Fruit fly (Drosophila melanogaster): Measurements from ENCODE around the gene CG16890.

CG16890 gene

DNA sequence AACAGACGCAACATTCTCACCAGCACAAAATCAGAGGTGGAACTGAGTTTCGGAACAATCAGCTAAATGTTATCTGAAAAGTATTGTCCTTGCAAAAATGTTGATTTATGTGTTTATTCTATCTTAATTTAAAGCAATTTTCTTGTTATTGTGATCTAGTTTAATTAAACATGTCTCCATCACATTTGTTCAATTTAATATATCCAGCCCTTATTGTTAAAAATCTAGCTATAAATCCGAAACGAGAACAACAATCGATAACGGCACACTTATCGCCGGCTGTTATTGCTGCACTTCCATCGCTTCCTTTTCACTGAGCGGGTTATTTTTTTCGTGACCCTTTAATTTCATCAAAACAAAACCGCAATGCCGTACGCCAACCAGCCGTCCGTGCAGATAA, 48.9 kb upstream of the CG16890 start, which contains the start of the genes GatC, PolG2 and Polr2C (continued):
- TF ChIP-seq CG8944 (GFP tag; optimal IDR thresholded peaks at IDR 0.05) (peak; percentile 43), lola (GFP tag; optimal IDR thresholded peaks at IDR 0.05) (peak in 1 of 3 experiments; percentile 39), CG18599 (GFP tag; optimal IDR thresholded peaks at IDR 0.05) (no peak), Kr (GFP tag; optimal IDR thresholded peaks at IDR 0.05) (peak; percentile 83), CG14050 (GFP tag; IDR thresholded peaks at IDR 0.05) (no peak), zf30C (GFP tag; optimal IDR thresholded peaks at IDR 0.05) (no peak), CG3281 (GFP tag; optimal IDR thresholded peaks at IDR 0.05) (no peak), CG3726 (GFP tag; IDR thresholded peaks at IDR 0.05) (no peak), unpg (GFP tag; optimal IDR thresholded peaks at IDR 0.05) (no peak), CG11504 (tag; optimal IDR thresholded peaks at IDR 0.05) (no peak), CG12155 (GFP tag; optimal IDR thresholded peaks at IDR 0.05) (peak; percentile 25), bsh (GFP tag; optimal IDR thresholded peaks at IDR 0.05) (peak in 1 of 2 experiments; percentile 23), danr (GFP tag; IDR thresholded peaks at IDR 0.05) (no peak), CG15479 (GFP tag; optimal IDR thresholded peaks at IDR 0.05) (no peak), lmd (GFP tag; IDR thresholded peaks at IDR 0.05) (peak; percentile 41; the same call in 1 of the 2 replicates), CG12104 (GFP tag; optimal IDR thresholded peaks at IDR 0.05) (no peak), Lhr (GFP tag; optimal IDR thresholded peaks at IDR 0.05) (peak; percentile 26), sd (tag; optimal IDR thresholded peaks at IDR 0.05) (no peak), zfh1 (GFP tag; IDR thresholded peaks at IDR 0.05) (peak; percentile 52; the same call in 1 of the 3 replicates), sqz (GFP tag; optimal IDR thresholded peaks at IDR 0.05) (no peak), CG2120 (GFP tag; optimal IDR thresholded peaks at IDR 0.05) (peak; percentile 70), CTCF (GFP tag; optimal IDR thresholded peaks at IDR 0.05) (no peak), TFAM (GFP tag; optimal IDR thresholded peaks at IDR 0.05) (no peak), CG2875 (GFP tag; optimal IDR thresholded peaks at IDR 0.05) (no peak), Dll (GFP tag; IDR thresholded peaks at IDR 0.05; ENCODE audit: partially characterized antibody) (peak; percentile 80), CG16863 (GFP tag; optimal IDR thresholded peaks at IDR 0.05) (peak; percentile 38), CG4854 (GFP tag; optimal IDR thresholded peaks at IDR 0.05) (peak; percentile 2), hb (GFP tag; IDR thresholded peaks at IDR 0.05; ENCODE audit: partially characterized antibody) (peak; percentile 67; the same call in 2 of the 3 replicates), CG7839 (tag; optimal IDR thresholded peaks at IDR 0.05) (no peak), Opbp (GFP tag; IDR thresholded peaks at IDR 0.05; ENCODE audit: partially characterized antibody) (peak; percentile 79; the same call in 2 of the 3 replicates), gcm2 (GFP tag; optimal IDR thresholded peaks at IDR 0.05) (no peak), CG11723 (GFP tag; optimal IDR thresholded peaks at IDR 0.05) (no peak), MBD-R2 (GFP tag; IDR thresholded peaks at IDR 0.05) (peak; percentile 82), tin (GFP tag; optimal IDR thresholded peaks at IDR 0.05) (peak; percentile 2), scrt (GFP tag; optimal IDR thresholded peaks at IDR 0.05) (no peak), Atf-2 (GFP tag; optimal IDR thresholded peaks at IDR 0.05) (peak; percentile 27), tll (GFP tag; optimal IDR thresholded peaks at IDR 0.05) (no peak), CG12744 (GFP tag; optimal IDR thresholded peaks at IDR 0.05) (no peak), Myb (GFP tag; optimal IDR thresholded peaks at IDR 0.05) (peak; percentile 49), CG42726 (GFP tag; IDR thresholded peaks at IDR 0.05; ENCODE audit: partially characterized antibody) (peak; percentile 6; the same call in 1 of the 2 replicates), CG6272 (GFP tag; IDR thresholded peaks at IDR 0.05) (no peak), ro (GFP tag; IDR thresholded peaks at IDR 0.05) (no peak), CG12769 (tag; optimal IDR thresholded peaks at IDR 0.05) (no peak), CG8388 (GFP tag; optimal IDR thresholded peaks at IDR 0.05) (peak; percentile 50), CG10274 (GFP tag; optimal IDR thresholded peaks at IDR 0.05) (no peak), Hr3 (GFP tag; optimal IDR thresholded peaks at IDR 0.05) (peak; percentile 52), CG10543 (GFP tag; optimal IDR thresholded peaks at IDR 0.05) (no peak), CG6654 (GFP tag; optimal IDR thresholded peaks at IDR 0.05) (no peak), CG10959 (GFP tag; IDR thresholded peaks at IDR 0.05) (no peak), CG11456 (GFP tag; IDR thresholded peaks at IDR 0.05) (0 out of 3 replicates have a peak, but pooled peaks have one; percentile 47)
